Worm (Caenorhabditis elegans): ENCODE results near the gene ccar-1.

The ccar-1 gene

DNA sequence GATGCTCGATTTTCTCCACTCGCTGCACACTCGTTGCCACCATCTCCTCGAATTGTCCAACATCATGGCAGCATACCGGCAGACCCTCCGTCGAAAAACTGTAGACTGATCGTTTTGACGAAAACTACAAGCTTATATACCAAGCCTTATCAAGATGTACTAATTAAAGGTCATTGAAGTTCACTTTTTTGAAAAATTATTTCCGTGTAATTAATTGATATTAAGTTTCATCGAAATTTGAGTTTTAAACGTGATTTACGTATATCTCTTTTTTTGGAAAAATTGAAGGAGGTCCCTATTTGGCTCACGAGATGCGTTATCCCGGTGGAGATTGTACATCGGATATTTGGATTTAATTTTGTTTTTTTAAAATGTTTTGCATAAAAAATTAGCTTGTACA lies 10.7 kb upstream of the ccar-1 start, which contains the start of gene Y37A1B.4:
Gene Y37A1B.4, minus strand, starts transcription at position 101 of the 400 bp plus-strand sequence.
- TF ChIP-seq flt-1 (GFP tag; IDR thresholded peaks at IDR 0.05) (no peak), ref-1 (GFP tag; conservative IDR thresholded peaks at IDR 0.05) (no peak), cog-1 (tag; optimal IDR thresholded peaks at IDR 0.05) (no peak), med-1 (GFP tag; optimal IDR thresholded peaks at IDR 0.05; ENCODE audit: insufficient read depth) (no peak), tab-1 (GFP tag; IDR thresholded peaks at IDR 0.05) (no peak)

DNA sequence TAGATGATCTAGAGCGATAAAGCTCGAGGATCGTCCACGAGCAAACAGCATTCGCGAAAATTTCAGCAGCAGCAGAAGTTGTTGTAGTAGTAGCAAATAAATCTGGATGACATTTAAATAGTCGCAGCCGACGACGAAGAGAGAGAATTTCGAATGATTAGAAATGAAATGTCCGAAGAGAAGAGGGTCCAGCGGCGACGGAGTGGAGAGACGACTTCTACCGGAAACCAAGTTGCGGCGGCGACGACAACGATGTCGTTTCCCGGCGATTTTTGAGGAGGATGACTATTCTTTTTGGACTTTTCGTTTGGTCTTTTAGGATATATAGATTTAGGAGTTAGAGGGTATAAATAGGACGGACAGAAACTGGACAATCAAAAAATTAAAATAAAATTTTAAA lies 4.9 kb upstream of the ccar-1 start:
- TF ChIP-seq tab-1 (GFP tag; IDR thresholded peaks at IDR 0.05) = no peak

DNA sequence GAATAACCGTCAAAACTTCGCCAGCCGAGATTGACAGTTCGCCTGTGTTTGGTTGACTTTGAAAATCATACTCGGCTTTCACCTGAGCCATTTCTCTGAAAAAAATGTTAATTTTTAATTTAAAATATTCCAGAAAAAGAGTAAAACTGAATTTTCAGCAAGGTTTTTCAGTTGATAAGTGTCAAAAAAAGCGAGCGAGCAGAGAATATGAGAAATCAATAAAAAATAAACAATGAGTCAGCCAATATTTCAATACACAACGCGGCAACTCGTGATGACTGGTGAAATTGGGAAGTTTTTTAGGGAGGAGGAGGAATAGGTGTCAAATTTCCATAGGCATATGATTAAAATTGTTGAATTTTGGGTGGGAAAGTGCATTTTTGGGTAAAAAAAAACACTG lies 1.6 kb upstream of the ccar-1 start, which contains the start of gene lst-4:
Gene lst-4, minus strand, starts transcription at position 101 of the 400 bp plus-strand sequence.
- TF ChIP-seq med-1 (GFP tag; optimal IDR thresholded peaks at IDR 0.05; ENCODE audit: insufficient read depth) (no peak), T22C8.4 (GFP tag; IDR thresholded peaks at IDR 0.05) (no peak), klf-2 (GFP tag; conservative IDR thresholded peaks at IDR 0.05) (no peak), ref-1 (GFP tag; conservative IDR thresholded peaks at IDR 0.05) (no peak), ztf-23 (GFP tag; IDR thresholded peaks at IDR 0.05) (no peak), flt-1 (GFP tag; IDR thresholded peaks at IDR 0.05) (no peak), ztf-29 (GFP tag; IDR thresholded peaks at IDR 0.05) (no peak), cog-1 (tag; optimal IDR thresholded peaks at IDR 0.05) (no peak), tab-1 (GFP tag; IDR thresholded peaks at IDR 0.05) (no peak)

DNA sequence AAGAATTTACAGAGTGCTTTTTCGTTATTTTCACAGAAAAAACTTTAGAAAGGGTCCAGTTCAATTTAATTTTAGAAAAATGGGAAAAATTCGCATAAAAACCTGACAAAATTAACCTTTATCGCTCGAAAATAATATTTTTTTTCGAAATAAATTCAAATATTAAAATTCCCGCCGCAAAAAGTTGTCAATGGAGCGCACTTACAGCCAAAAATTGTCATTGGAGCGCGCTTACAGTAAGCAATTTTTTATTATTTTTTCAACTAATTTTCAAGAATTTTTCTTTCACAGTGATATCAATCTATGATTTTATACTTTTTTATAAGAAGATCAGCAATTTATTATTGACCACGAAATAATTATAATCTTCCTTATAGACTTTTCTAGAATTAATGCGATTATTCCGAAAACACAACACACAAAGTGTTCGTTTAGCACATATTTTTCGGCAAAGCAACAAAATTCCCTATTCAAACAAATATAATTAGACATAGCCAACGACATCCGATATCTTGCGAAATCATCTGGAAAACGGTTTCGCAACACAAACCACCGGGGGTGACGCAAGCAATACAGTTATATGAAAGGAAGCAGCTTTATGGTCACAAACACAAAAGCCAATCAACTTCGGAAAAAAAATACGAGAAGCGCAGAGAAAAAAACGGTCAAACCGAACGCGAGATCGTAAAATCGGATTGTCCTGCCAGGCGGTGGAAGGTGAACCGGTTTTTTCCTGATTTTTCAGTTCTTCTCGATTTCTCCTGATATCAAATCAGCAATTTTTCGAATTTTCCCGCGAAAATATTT lies 960 bp upstream of the ccar-1 start:
- TF ChIP-seq med-1 (GFP tag; optimal IDR thresholded peaks at IDR 0.05; ENCODE audit: insufficient read depth) (no peak), T22C8.4 (GFP tag; IDR thresholded peaks at IDR 0.05) (no peak), tab-1 (GFP tag; IDR thresholded peaks at IDR 0.05) (no peak), flt-1 (GFP tag; IDR thresholded peaks at IDR 0.05) (no peak), ztf-23 (GFP tag; IDR thresholded peaks at IDR 0.05) (no peak)

DNA sequence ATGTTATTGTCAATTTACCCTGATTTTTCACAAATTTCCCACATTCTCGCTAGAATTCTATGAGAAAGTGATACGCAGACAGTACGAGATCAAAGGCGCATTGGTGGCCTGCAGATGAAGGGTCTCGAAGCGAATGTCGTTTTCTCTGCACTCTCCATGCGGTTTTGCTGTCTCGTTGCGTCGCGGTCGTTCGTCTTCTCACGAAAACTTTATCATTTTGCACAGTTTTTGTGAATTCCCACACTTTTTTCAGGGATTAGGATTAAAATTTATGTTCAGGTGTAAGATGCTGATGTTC lies 407 bp upstream of the ccar-1 start:
- TF ChIP-seq ref-1 (GFP tag; conservative IDR thresholded peaks at IDR 0.05) (no peak), flt-1 (GFP tag; IDR thresholded peaks at IDR 0.05) (no peak), med-1 (GFP tag; optimal IDR thresholded peaks at IDR 0.05; ENCODE audit: insufficient read depth) (no peak), klf-2 (GFP tag; conservative IDR thresholded peaks at IDR 0.05) (no peak), tab-1 (GFP tag; IDR thresholded peaks at IDR 0.05) (peak; percentile 56; the same call in 1 of the 2 replicates), ztf-29 (GFP tag; IDR thresholded peaks at IDR 0.05) (no peak), T22C8.4 (GFP tag; IDR thresholded peaks at IDR 0.05) (no peak), ztf-23 (GFP tag; IDR thresholded peaks at IDR 0.05) (no peak), cog-1 (tag; optimal IDR thresholded peaks at IDR 0.05) (peak; percentile 13)

DNA sequence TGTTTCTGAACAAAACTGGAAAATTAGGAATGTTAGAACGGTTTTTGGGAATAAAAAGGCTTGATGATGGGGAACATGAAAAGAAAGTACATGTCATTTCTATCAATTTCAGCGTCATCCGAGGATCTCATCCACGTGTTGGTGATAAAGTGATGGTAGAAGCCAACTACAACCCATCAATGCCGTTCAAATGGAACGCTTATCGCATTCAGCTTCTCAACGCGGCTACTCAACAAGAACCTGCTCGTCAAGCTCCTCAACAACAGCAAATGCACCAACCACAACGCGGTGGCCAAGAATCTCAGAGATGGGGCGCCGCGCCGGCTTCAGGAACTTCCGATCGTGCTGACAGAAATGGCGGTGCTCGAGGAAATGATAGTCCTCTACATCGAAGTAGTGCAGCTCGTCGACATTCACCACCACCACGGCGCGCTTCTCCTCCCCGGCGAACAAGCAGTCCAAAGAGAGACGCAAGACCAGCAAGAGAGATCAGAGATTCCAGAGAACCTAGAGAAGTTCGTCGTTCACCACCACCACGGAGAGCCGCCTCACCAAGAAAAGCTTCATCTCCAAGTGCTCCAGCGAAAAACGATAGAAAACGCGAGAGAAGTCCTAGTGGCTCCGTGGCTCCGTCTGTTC lies 782 bp downstream of the ccar-1 start:
- TF ChIP-seq ref-1 (GFP tag; conservative IDR thresholded peaks at IDR 0.05) (no peak), ztf-29 (GFP tag; IDR thresholded peaks at IDR 0.05) (no peak), klf-2 (GFP tag; conservative IDR thresholded peaks at IDR 0.05) (no peak), flt-1 (GFP tag; IDR thresholded peaks at IDR 0.05) (no peak), T22C8.4 (GFP tag; IDR thresholded peaks at IDR 0.05) (no peak), med-1 (GFP tag; optimal IDR thresholded peaks at IDR 0.05; ENCODE audit: insufficient read depth) (no peak)

DNA sequence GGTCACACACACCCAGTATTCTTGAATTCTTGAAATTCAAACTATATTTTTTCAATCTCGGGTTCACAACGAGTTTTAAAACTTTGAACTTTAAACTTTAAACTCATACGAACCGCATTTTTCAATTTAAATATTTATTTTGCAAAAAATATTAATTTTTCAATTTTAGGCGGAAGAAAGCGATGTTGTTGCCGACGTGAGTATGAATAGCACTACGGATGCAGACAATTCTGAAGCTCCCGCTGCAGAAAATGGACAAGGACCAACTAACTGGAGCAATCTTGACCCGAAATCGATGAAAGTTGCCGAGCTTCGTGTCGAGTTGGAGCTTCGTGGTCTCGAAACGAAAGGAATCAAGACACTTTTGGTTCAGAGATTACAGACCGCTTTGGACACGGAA lies 3.1 kb downstream of the ccar-1 start:
- TF ChIP-seq klf-2 (GFP tag; conservative IDR thresholded peaks at IDR 0.05) (no peak), flt-1 (GFP tag; IDR thresholded peaks at IDR 0.05) (no peak), ztf-29 (GFP tag; IDR thresholded peaks at IDR 0.05) (no peak), ref-1 (GFP tag; conservative IDR thresholded peaks at IDR 0.05) (no peak), tab-1 (GFP tag; IDR thresholded peaks at IDR 0.05) (no peak)

DNA sequence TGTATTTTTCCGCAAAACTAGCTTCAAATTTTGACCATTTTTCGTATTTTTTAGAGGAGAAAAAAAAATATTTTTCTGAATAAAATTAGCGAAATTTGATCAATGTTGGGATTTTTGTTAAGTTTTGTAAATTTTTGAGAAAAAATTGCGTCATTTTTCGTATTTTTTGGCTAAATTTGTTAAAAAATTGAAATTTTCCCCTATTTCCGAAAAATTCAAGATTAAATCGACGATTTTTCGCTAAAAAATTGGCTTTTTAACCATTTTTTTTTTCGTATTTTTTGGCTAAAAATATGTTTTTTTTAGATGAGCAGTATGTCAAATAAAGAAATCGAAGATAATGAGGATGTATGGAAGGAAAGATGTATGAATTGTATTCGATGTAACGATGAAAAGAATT lies 5.8 kb downstream of the ccar-1 start, which contains the start of gene cfp-1:
Gene cfp-1, plus strand, starts transcription at position 301 of the 400 bp plus-strand sequence.
- TF ChIP-seq med-1 (GFP tag; optimal IDR thresholded peaks at IDR 0.05; ENCODE audit: insufficient read depth) (no peak), ref-1 (GFP tag; conservative IDR thresholded peaks at IDR 0.05) (no peak), flt-1 (GFP tag; IDR thresholded peaks at IDR 0.05) (no peak), tab-1 (GFP tag; IDR thresholded peaks at IDR 0.05) (no peak), ztf-29 (GFP tag; IDR thresholded peaks at IDR 0.05) (no peak), T22C8.4 (GFP tag; IDR thresholded peaks at IDR 0.05) (no peak), cog-1 (tag; optimal IDR thresholded peaks at IDR 0.05) (no peak), ztf-23 (GFP tag; IDR thresholded peaks at IDR 0.05) (no peak), klf-2 (GFP tag; conservative IDR thresholded peaks at IDR 0.05) (no peak)

DNA sequence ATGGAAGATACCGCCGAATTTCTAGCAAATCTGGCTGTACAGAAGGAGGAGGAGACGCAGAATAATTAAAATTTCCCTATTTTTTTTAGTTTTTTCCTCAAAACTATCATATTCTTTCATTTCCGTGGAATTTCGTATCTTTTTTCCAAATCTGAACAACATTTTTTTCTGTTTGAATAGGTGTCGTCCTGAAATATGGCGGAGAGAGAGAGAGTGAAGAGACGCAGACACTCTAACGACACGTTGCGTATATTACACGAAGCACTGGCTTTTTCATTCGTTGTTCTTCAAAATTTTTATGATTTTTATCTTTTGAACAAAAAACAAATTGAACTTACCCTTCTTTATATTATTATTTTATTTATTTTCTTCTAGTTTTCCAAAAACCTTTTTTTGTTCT lies 11.6 kb downstream of the ccar-1 start:
- TF ChIP-seq ref-1 (GFP tag; conservative IDR thresholded peaks at IDR 0.05) (no peak), flt-1 (GFP tag; IDR thresholded peaks at IDR 0.05) (no peak), klf-2 (GFP tag; conservative IDR thresholded peaks at IDR 0.05) (no peak), cog-1 (tag; optimal IDR thresholded peaks at IDR 0.05) (no peak), ztf-29 (GFP tag; IDR thresholded peaks at IDR 0.05) (no peak)

DNA sequence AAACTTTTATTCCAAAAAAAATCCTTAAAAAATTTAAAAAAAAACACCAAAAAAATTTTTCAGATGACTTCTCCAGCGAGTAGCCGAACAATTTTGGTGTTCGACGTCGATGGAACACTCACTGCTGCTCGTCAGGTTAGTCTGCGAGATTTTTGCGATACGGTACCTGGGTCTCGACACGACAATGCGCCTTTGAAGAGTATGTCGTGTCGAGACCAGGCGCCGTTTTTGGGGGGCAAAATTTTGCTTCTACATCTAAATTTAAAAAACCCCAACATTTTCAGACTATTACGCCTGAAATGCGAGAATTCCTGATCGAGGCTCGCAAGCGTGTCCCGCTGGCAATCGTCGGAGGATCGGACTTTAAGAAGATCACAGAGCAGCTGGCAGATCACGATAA lies 12.2 kb downstream of the ccar-1 start, which contains the start of gene F52B11.2:
Gene F52B11.2, plus strand, starts transcription at position 64 of the 400 bp plus-strand sequence.
- TF ChIP-seq flt-1 (GFP tag; IDR thresholded peaks at IDR 0.05) (no peak), cog-1 (tag; optimal IDR thresholded peaks at IDR 0.05) (no peak), T22C8.4 (GFP tag; IDR thresholded peaks at IDR 0.05) (no peak), ref-1 (GFP tag; conservative IDR thresholded peaks at IDR 0.05) (no peak), med-1 (GFP tag; optimal IDR thresholded peaks at IDR 0.05; ENCODE audit: insufficient read depth) (no peak), ztf-29 (GFP tag; IDR thresholded peaks at IDR 0.05) (no peak), ztf-23 (GFP tag; IDR thresholded peaks at IDR 0.05) (no peak), klf-2 (GFP tag; conservative IDR thresholded peaks at IDR 0.05) (no peak), tab-1 (GFP tag; IDR thresholded peaks at IDR 0.05) (no peak)

Measured in whole organism, midembryonic.